Worm (Caenorhabditis elegans) whole organism, L4 larva: ENCODE data around the gene W09D10.5.

Source experiments
- F10B5.3 ChIP-seq: sonication (generic microtip); optimal IDR thresholded peaks from 2 replicates; lab custom pipeline; 2016; ENCODE audit warnings: mild to moderate bottlenecking, missing genetic modification characterization, missing compliant biosample characterization
- F44E2.7 ChIP-seq: fragments of 200-800 bp; sonication (Bioruptor generic); IDR thresholded peaks from 2 replicates; pipeline ENCODE4 v2.1.2; 2022; ENCODE audit warnings: missing genetic modification characterization, missing compliant biosample characterization
- F49E8.2 ChIP-seq: sonication (generic microtip); optimal IDR thresholded peaks from 2 replicates; lab custom pipeline; 2016; ENCODE audit warnings: missing compliant biosample characterization, mild to moderate bottlenecking, missing genetic modification characterization, borderline replicate concordance
- T20F7.1 ChIP-seq: fragments of 200-800 bp; sonication (Bioruptor generic); optimal IDR thresholded peaks from 2 replicates; lab custom pipeline; 2018; ENCODE audit warnings: mild to moderate bottlenecking, missing genetic modification characterization, missing compliant biosample characterization
- T26A8.4 ChIP-seq: fragments of 200-800 bp; sonication (Bioruptor generic); IDR thresholded peaks from 2 replicates; pipeline ENCODE4 v1.3.6; 2022; ENCODE audit warnings: missing genetic modification characterization, missing compliant biosample characterization
- Y48G9A.11 ChIP-seq: fragments of 200-800 bp; sonication (Bioruptor generic); IDR thresholded peaks from 2 replicates; pipeline ENCODE4 v1.3.6; 2022; ENCODE audit warnings: missing genetic modification reagents, missing genetic modification characterization, missing compliant biosample characterization
- Y5F2A.4 ChIP-seq: fragments of 200-800 bp; sonication (Bioruptor generic); optimal IDR thresholded peaks from 2 replicates; lab custom pipeline; 2018; ENCODE audit warnings: mild to moderate bottlenecking, missing genetic modification characterization, missing compliant biosample characterization
- ZK337.2 ChIP-seq: fragments of 200-800 bp; sonication (Bioruptor generic); IDR thresholded peaks from 2 replicates; pipeline ENCODE4 v1.3.6; 2022; ENCODE audit warnings: missing genetic modification reagents, missing genetic modification characterization, missing compliant biosample characterization
- aha-1 ChIP-seq: fragments of 150-350 bp; peaks from one replicate; lab custom pipeline; 2014; ENCODE audit warnings: missing biosample characterization, missing genetic modification characterization
- ama-1 ChIP-seq: fragments of 150-350 bp; optimal IDR thresholded peaks from 2 replicates; lab custom pipeline; 2014; ENCODE audit warnings: inconsistent platforms, mixed read lengths
- arid-1 ChIP-seq: fragments of 200-800 bp; sonication (Bioruptor generic); conservative IDR thresholded peaks from 2 replicates; pipeline ENCODE4 v1.3.6; 2022; ENCODE audit warnings: missing genetic modification reagents, missing genetic modification characterization, missing compliant biosample characterization
- ceh-28 ChIP-seq: fragments of 150-350 bp; optimal IDR thresholded peaks from 2 replicates; lab custom pipeline; 2014; ENCODE audit warnings: missing biosample characterization, missing genetic modification reagents, missing genetic modification characterization
- ceh-62 ChIP-seq: sonication (generic microtip); optimal IDR thresholded peaks from 2 replicates; lab custom pipeline; 2017; ENCODE audit warnings: missing biosample characterization, missing genetic modification characterization
- ceh-82 ChIP-seq: sonication (generic microtip); optimal IDR thresholded peaks from 2 replicates; lab custom pipeline; 2017; ENCODE audit warnings: missing biosample characterization, missing genetic modification characterization
- ces-1 ChIP-seq: fragments of 150-350 bp; sonication (generic microtip); optimal IDR thresholded peaks from 4 replicates; lab custom pipeline; 2014; ENCODE audit warnings: missing biosample characterization, missing genetic modification reagents, missing genetic modification characterization
- ctbp-1 ChIP-seq: fragments of 200-800 bp; sonication (Bioruptor generic); IDR thresholded peaks from 2 replicates; pipeline ENCODE4 v1.3.6; 2022; ENCODE audit warnings: missing genetic modification reagents, missing genetic modification characterization, missing compliant biosample characterization
- daf-12 ChIP-seq: fragments of 150-350 bp; optimal IDR thresholded peaks from 2 replicates; lab custom pipeline; 2014; ENCODE audit warnings: missing biosample characterization, missing genetic modification reagents, missing genetic modification characterization
- daf-16 ChIP-seq, 3 experiments: sonication (generic microtip); optimal IDR thresholded peaks; 2 replicates each; lab custom pipeline; 2016 to 2017; ENCODE audit warnings: missing genetic modification characterization in 3 of 3, missing genetic modification reagents in 3 of 3, mild to moderate bottlenecking in 2 of 3, missing compliant biosample characterization in 2 of 3, missing biosample characterization in 1 of 3, moderate library complexity in 1 of 3
- dmd-6 ChIP-seq: fragments of 200-800 bp; sonication (Bioruptor generic); IDR thresholded peaks from 2 replicates; pipeline ENCODE4 v1.3.6; 2022; ENCODE audit warnings: missing genetic modification reagents, missing genetic modification characterization, missing compliant biosample characterization
- duxl-1 ChIP-seq: sonication (generic microtip); optimal IDR thresholded peaks from 2 replicates; lab custom pipeline; 2016; ENCODE audit warnings: mild to moderate bottlenecking, missing genetic modification characterization, moderate library complexity, missing compliant biosample characterization; ENCODE audit not compliant: poor library complexity
- egl-27 ChIP-seq: sonication (generic microtip); optimal IDR thresholded peaks from 3 replicates; lab custom pipeline; 2017; ENCODE audit warnings: missing biosample characterization, missing genetic modification reagents, missing genetic modification characterization
- egl-43 ChIP-seq: fragments of 200-800 bp; sonication (Bioruptor generic); IDR thresholded peaks from 2 replicates; pipeline ENCODE4 v1.3.6; 2022; ENCODE audit warnings: missing genetic modification reagents, missing genetic modification characterization, missing compliant biosample characterization
- fkh-10 ChIP-seq: fragments of 150-350 bp; optimal IDR thresholded peaks from 2 replicates; lab custom pipeline; 2014; ENCODE audit warnings: missing biosample characterization, missing genetic modification reagents, missing genetic modification characterization
- fos-1 ChIP-seq: fragments of 150-350 bp; optimal IDR thresholded peaks from 2 replicates; lab custom pipeline; 2014; ENCODE audit warnings: missing biosample characterization, missing genetic modification characterization
- hlh-30 ChIP-seq: sonication (generic microtip); optimal IDR thresholded peaks from 2 replicates; lab custom pipeline; 2017; ENCODE audit warnings: antibody characterized with exemption, mild to moderate bottlenecking, missing genetic modification characterization, missing compliant biosample characterization; ENCODE audit not compliant: insufficient read depth
- lim-7 ChIP-seq: fragments of 200-800 bp; sonication (Bioruptor generic); IDR thresholded peaks from 2 replicates; pipeline ENCODE4 v1.3.6; 2022; ENCODE audit warnings: missing genetic modification characterization, missing compliant biosample characterization
- lin-1 ChIP-seq: fragments of 200-800 bp; sonication (Bioruptor generic); IDR thresholded peaks from 2 replicates; pipeline ENCODE4 v1.3.6; 2022; ENCODE audit warnings: missing genetic modification reagents, missing genetic modification characterization, missing compliant biosample characterization
- lin-29 ChIP-seq: fragments of 200-800 bp; sonication (Bioruptor generic); IDR thresholded peaks from 2 replicates; pipeline ENCODE4 v1.3.6; 2022; ENCODE audit warnings: missing genetic modification reagents, missing genetic modification characterization, missing compliant biosample characterization
- lin-38 ChIP-seq: fragments of 200-800 bp; sonication (Bioruptor generic); IDR thresholded peaks from 2 replicates; pipeline ENCODE4 v1.3.6; 2022; ENCODE audit warnings: missing genetic modification reagents, missing genetic modification characterization, missing compliant biosample characterization
- lir-3 ChIP-seq: sonication (generic microtip); optimal IDR thresholded peaks from 2 replicates; lab custom pipeline; 2016; ENCODE audit warnings: mild to moderate bottlenecking, missing genetic modification characterization, missing compliant biosample characterization
- lsy-2 ChIP-seq, 2 experiments: fragments of 150-350 bp in 1 of 2; sonication (generic microtip) in 1 of 2; optimal IDR thresholded peaks; 2 replicates each; lab custom pipeline; 2014 to 2017; ENCODE audit warnings: missing biosample characterization in 2 of 2, missing genetic modification characterization in 2 of 2
- madf-5 ChIP-seq, 2 experiments: fragments of 200-800 bp; sonication (Bioruptor generic); IDR thresholded peaks; 2 replicates each; pipeline ENCODE4 v1.3.6; 2022; ENCODE audit warnings: missing compliant biosample characterization in 2 of 2, missing genetic modification characterization in 2 of 2
- mep-1 ChIP-seq: fragments of 150-350 bp; sonication (generic microtip); optimal IDR thresholded peaks from 3 replicates; lab custom pipeline; 2014; ENCODE audit warnings: missing biosample characterization, missing genetic modification characterization
- nhr-10 ChIP-seq: fragments of 150-350 bp; optimal IDR thresholded peaks from 2 replicates; lab custom pipeline; 2014; ENCODE audit warnings: missing biosample characterization, missing genetic modification characterization
- nhr-111 ChIP-seq: fragments of 200-800 bp; sonication (Bioruptor generic); optimal IDR thresholded peaks from 2 replicates; lab custom pipeline; 2018; ENCODE audit warnings: mild to moderate bottlenecking, missing genetic modification characterization, missing compliant biosample characterization
- nhr-25 ChIP-seq: sonication (generic microtip); optimal IDR thresholded peaks from 2 replicates; lab custom pipeline; 2017; ENCODE audit warnings: missing genetic modification characterization, mild to moderate bottlenecking, missing compliant biosample characterization, antibody characterized with exemption, moderate library complexity, borderline replicate concordance; ENCODE audit not compliant: insufficient read depth
- nhr-76 ChIP-seq: fragments of 150-350 bp; optimal IDR thresholded peaks from 2 replicates; lab custom pipeline; 2014; ENCODE audit warnings: missing biosample characterization, missing genetic modification characterization
- sdz-12 ChIP-seq: fragments of 200-800 bp; sonication (Bioruptor generic); optimal IDR thresholded peaks from 2 replicates; lab custom pipeline; 2018; ENCODE audit warnings: mild to moderate bottlenecking, missing genetic modification characterization, missing compliant biosample characterization
- set-16 ChIP-seq: fragments of 200-800 bp; sonication (Bioruptor generic); IDR thresholded peaks from 2 replicates; pipeline ENCODE4 v1.3.6; 2022; ENCODE audit warnings: missing genetic modification reagents, missing genetic modification characterization, missing compliant biosample characterization
- skn-1 ChIP-seq: fragments of 150-350 bp; optimal IDR thresholded peaks from 2 replicates; lab custom pipeline; 2014; ENCODE audit warnings: missing biosample characterization, missing genetic modification characterization
- snpc-1.2 ChIP-seq: fragments of 200-800 bp; sonication (Bioruptor generic); IDR thresholded peaks from 2 replicates; pipeline ENCODE4 v1.3.6; 2022; ENCODE audit warnings: missing genetic modification reagents, missing genetic modification characterization, missing compliant biosample characterization
- spr-1 ChIP-seq: sonication (generic microtip); optimal IDR thresholded peaks from 2 replicates; lab custom pipeline; 2016; ENCODE audit warnings: mild to moderate bottlenecking, missing genetic modification characterization, missing compliant biosample characterization
- tra-1 ChIP-seq: fragments of 200-800 bp; sonication (Bioruptor generic); IDR thresholded peaks from 2 replicates; pipeline ENCODE4 v1.3.6; 2022; ENCODE audit warnings: missing genetic modification reagents, missing genetic modification characterization, missing compliant biosample characterization
- unc-130 ChIP-seq: sonication (generic microtip); optimal IDR thresholded peaks from 2 replicates; lab custom pipeline; 2016; ENCODE audit warnings: missing genetic modification reagents, missing genetic modification characterization, missing compliant biosample characterization
- ztf-7 ChIP-seq: fragments of 150-350 bp; optimal IDR thresholded peaks from 2 replicates; lab custom pipeline; 2014; ENCODE audit warnings: missing biosample characterization, missing genetic modification characterization

The W09D10.5 gene

ce11 chrIII:10747620-10748479 is 36.5 kb upstream of the W09D10.5 start, which contains the start of the genes ran-1 and dkc-1 (continued):
- TF ChIP-seq ctbp-1 (GFP tag; lab: Robert Waterston, UW) (no peak), ztf-7 (tag; lab: Kevin White, UChicago) (no peak), ama-1 (peak; percentile 27), aha-1 (tag; lab: Kevin White, UChicago) (peak; percentile 98)

- no peak for TF ChIP-seq skn-1 (tag; lab: Kevin White, UChicago)
- peak; percentile 29 for TF ChIP-seq F10B5.3 (tag; lab: Kevin White, UChicago)
- 0 out of 2 replicates have a peak, but pooled peaks have one; percentile 34 for TF ChIP-seq F44E2.7 (GFP tag; lab: Robert Waterston, UW)
- TF ChIP-seq set-16 (GFP tag; lab: Robert Waterston, UW) = no peak
- TF ChIP-seq egl-27 = no peak
- TF ChIP-seq madf-5 (GFP tag; IDR thresholded peaks at IDR 0.05; lab: Robert Waterston, UW) = 0 out of 4 replicates have a peak, but pooled peaks of 1 of the 2 experiments have one; percentile 31
- peak; percentile 64 for TF ChIP-seq Y48G9A.11 (GFP tag; lab: Robert Waterston, UW)
- peak in 1 of 2 experiments; percentile 12 for TF ChIP-seq daf-16 (GFP tag; optimal IDR thresholded peaks at IDR 0.05; lab: Kevin White, UChicago)
- TF ChIP-seq daf-16 (tag; optimal IDR thresholded peaks at IDR 0.05; lab: Kevin White, UChicago) = no peak
- TF ChIP-seq fkh-10 (GFP tag; lab: Kevin White, UChicago) = no peak
- no peak for TF ChIP-seq nhr-111
- 0 out of 2 replicates have a peak, but pooled peaks have one; percentile 52 for TF ChIP-seq T26A8.4 (GFP tag; lab: Robert Waterston, UW)
- peak; percentile 65; the same call in 1 of the 2 replicates for TF ChIP-seq snpc-1.2 (GFP tag; lab: Robert Waterston, UW)
- TF ChIP-seq hlh-30 (tag; lab: Kevin White, UChicago) = no peak
- TF ChIP-seq lim-7 = peak; percentile 59; the same call in 1 of the 2 replicates
- TF ChIP-seq egl-43 (GFP tag; lab: Robert Waterston, UW) = peak; percentile 39; the same call in 1 of the 2 replicates
- TF ChIP-seq lir-3 (tag; lab: Kevin White, UChicago) = no peak
- TF ChIP-seq ces-1 (GFP tag; lab: Kevin White, UChicago) = no peak
- no peak for TF ChIP-seq duxl-1
- 0 out of 2 replicates have a peak, but pooled peaks have one; percentile 7 for TF ChIP-seq tra-1 (GFP tag; lab: Robert Waterston, UW)
- TF ChIP-seq lin-1 (GFP tag; lab: Robert Waterston, UW) = peak; percentile 69; the same call in 1 of the 2 replicates
- TF ChIP-seq T20F7.1 (GFP tag; lab: Kevin White, UChicago) = no peak
- TF ChIP-seq daf-12 (tag; lab: Kevin White, UChicago) = no peak
- TF ChIP-seq spr-1 (tag; lab: Kevin White, UChicago) = no peak
- TF ChIP-seq ZK337.2 = no peak
- no peak for TF ChIP-seq ama-1
- TF ChIP-seq mep-1 = peak; percentile 30
- TF ChIP-seq lin-38 (GFP tag; lab: Robert Waterston, UW) = peak; percentile 80
- TF ChIP-seq fos-1 (tag; lab: Kevin White, UChicago) = no peak
- no peak for TF ChIP-seq dmd-6 (GFP tag; lab: Robert Waterston, UW)
- no peak for TF ChIP-seq nhr-76 (tag; lab: Kevin White, UChicago)
- TF ChIP-seq Y5F2A.4 (GFP tag; lab: Kevin White, UChicago) = peak; percentile 73
- TF ChIP-seq F49E8.2 (tag; lab: Kevin White, UChicago) = peak; percentile 91
- peak; percentile 53; the same call in 1 of the 2 replicates for TF ChIP-seq ctbp-1 (GFP tag; lab: Robert Waterston, UW)
- TF ChIP-seq ceh-82 (tag; lab: Kevin White, UChicago) = no peak
- TF ChIP-seq arid-1 (GFP tag; lab: Robert Waterston, UW) = peak; percentile 74; the same call in 1 of the 2 replicates
- no peak for TF ChIP-seq ceh-62
- no peak for TF ChIP-seq ceh-28 (tag; lab: Kevin White, UChicago)
- no peak for TF ChIP-seq sdz-12 (GFP tag; lab: Kevin White, UChicago)
- TF ChIP-seq nhr-10 (tag; lab: Kevin White, UChicago) = no peak
- no peak for TF ChIP-seq lin-29 (GFP tag; lab: Robert Waterston, UW)
- peak; percentile 78 for TF ChIP-seq unc-130 (GFP tag; lab: Kevin White, UChicago)
- no peak for TF ChIP-seq nhr-25
- TF ChIP-seq lsy-2 (tag; optimal IDR thresholded peaks at IDR 0.05; lab: Kevin White, UChicago) = no peak
These were observed 35.1 kb upstream of the W09D10.5 start for ce11 chrIII:10746406-10746807.
